Fruit fly (Drosophila melanogaster): Measurements from ENCODE around the gene CG15803.

- TF ChIP-seq CG8478 (optimal IDR thresholded peaks at IDR 0.05), result no peak
- TF ChIP-seq CTCF (optimal IDR thresholded peaks at IDR 0.05), result no peak
Observed at dm6 chr3R:18393436-18393835, 32.9 kb upstream of the CG15803 start.

All from S2 (cell line).